Fruit fly (Drosophila melanogaster): ENCODE results near the gene CG13738.

CG13738 gene

dm6 chr3L:13964635-13965501, 8.4 kb downstream of the CG13738 start, which contains the start of the genes Meics, Nxf3 and ssp2:
Gene Meics, minus strand, starts transcription at chr3L:13964702.
Gene Nxf3, plus strand, starts transcription at chr3L:13965203.
Gene ssp2, plus strand, starts transcription at chr3L:13965203.
- TF ChIP-seq CG18011 (GFP tag; optimal IDR thresholded peaks at IDR 0.05) (no peak), CG17328 (GFP tag; IDR thresholded peaks at IDR 0.05) (peak; percentile 21; the same call in 1 of the 2 replicates), E2f2 (GFP tag; IDR thresholded peaks at IDR 0.05) (peak; percentile 35), nerfin-1 (tag; optimal IDR thresholded peaks at IDR 0.05) (no peak), zen (tag; optimal IDR thresholded peaks at IDR 0.05) (peak; percentile 17), sens (GFP tag) (peak; percentile 77), ato (GFP tag; IDR thresholded peaks at IDR 0.05; ENCODE audit: partially characterized antibody) (peak; percentile 68), CG1832 (GFP tag; optimal IDR thresholded peaks at IDR 0.05) (no peak), CG30403 (GFP tag; optimal IDR thresholded peaks at IDR 0.05) (peak; percentile 60), Rx (GFP tag; IDR thresholded peaks at IDR 0.05) (peak; percentile 3; the same call in 1 of the 2 replicates), H2.0 (GFP tag; IDR thresholded peaks at IDR 0.05) (peak; percentile 34; the same call in 1 of the 2 replicates), CG8290 (GFP tag; optimal IDR thresholded peaks at IDR 0.05) (peak; percentile 20), CG8290 (tag; optimal IDR thresholded peaks at IDR 0.05) (peak in 1 of 2 experiments; percentile 62), Lhr (GFP tag; optimal IDR thresholded peaks at IDR 0.05) (peak; percentile 14), CG11456 (GFP tag; IDR thresholded peaks at IDR 0.05) (peak; percentile 64; the same call in 2 of the 3 replicates), CG7745 (tag; optimal IDR thresholded peaks at IDR 0.05) (no peak), CG9609 (GFP tag; optimal IDR thresholded peaks at IDR 0.05) (peak; percentile 7), zfh1 (GFP tag; IDR thresholded peaks at IDR 0.05) (peak; percentile 25; the same call in 1 of the 3 replicates), Pdp1 (GFP tag; optimal IDR thresholded peaks at IDR 0.05) (peak in 1 of 2 experiments; percentile 7), CG14667 (GFP tag; IDR thresholded peaks at IDR 0.05) (0 out of 2 replicates have a peak, but pooled peaks have one; percentile 11), CG14860 (GFP tag; IDR thresholded peaks at IDR 0.05; ENCODE audit: partially characterized antibody) (peak; percentile 49; the same call in 2 of the 3 replicates), trem (tag; optimal IDR thresholded peaks at IDR 0.05) (peak; percentile 12), BEAF-32 (GFP tag; optimal IDR thresholded peaks at IDR 0.05) (peak; percentile 85), CG18262 (tag; optimal IDR thresholded peaks at IDR 0.05) (peak; percentile 50), CG12659 (GFP tag; optimal IDR thresholded peaks at IDR 0.05) (peak; percentile 46), CG7556 (GFP tag; optimal IDR thresholded peaks at IDR 0.05) (peak; percentile 7), Opbp (GFP tag; IDR thresholded peaks at IDR 0.05; ENCODE audit: partially characterized antibody) (peak; percentile 85), dmrt11E (tag; optimal IDR thresholded peaks at IDR 0.05) (peak; percentile 23), CG15269 (tag; optimal IDR thresholded peaks at IDR 0.05) (no peak), Med (GFP tag) (peak; percentile 84), CoRest (tag; optimal IDR thresholded peaks at IDR 0.05) (peak; percentile 74), CG33213 (GFP tag; optimal IDR thresholded peaks at IDR 0.05) (peak; percentile 3), Doc3 (GFP tag; IDR thresholded peaks at IDR 0.05; ENCODE audit: partially characterized antibody) (peak; percentile 54; the same call in 2 of the 3 replicates), CG8924 (tag; optimal IDR thresholded peaks at IDR 0.05) (peak; percentile 17), nerfin-2 (GFP tag; IDR thresholded peaks at IDR 0.05; ENCODE audit: partially characterized antibody) (peak; percentile 54; the same call in 1 of the 2 replicates), zfh2 (GFP tag; optimal IDR thresholded peaks at IDR 0.05) (peak; percentile 44), CG11723 (GFP tag; optimal IDR thresholded peaks at IDR 0.05) (no peak), CG32767 (GFP tag; IDR thresholded peaks at IDR 0.05) (no peak), ap (GFP tag; IDR thresholded peaks at IDR 0.05) (no peak), pum (GFP tag; optimal IDR thresholded peaks at IDR 0.05) (peak; percentile 27), so (GFP tag; IDR thresholded peaks at IDR 0.05) (no peak), CG3995 (GFP tag; optimal IDR thresholded peaks at IDR 0.05) (peak; percentile 98), jing (GFP tag; optimal IDR thresholded peaks at IDR 0.05) (no peak), CG10543 (GFP tag; optimal IDR thresholded peaks at IDR 0.05) (peak; percentile 42), row (GFP tag; IDR thresholded peaks at IDR 0.05) (peak; percentile 81), CG42726 (GFP tag; IDR thresholded peaks at IDR 0.05; ENCODE audit: partially characterized antibody) (peak; percentile 69), ac (GFP tag; optimal IDR thresholded peaks at IDR 0.05) (peak; percentile 18)

Data from whole organism, embryonic.